Worm (Caenorhabditis elegans) whole organism, L1 larva: ENCODE results near the gene wrt-4.

Experiments
- C04F5.9 ChIP-seq: sonication (generic microtip); optimal IDR thresholded peaks from 2 replicates; lab custom pipeline; 2016; ENCODE audit warnings: missing genetic modification characterization, missing compliant biosample characterization
- C16A3.4 ChIP-seq: fragments of 150-350 bp; optimal IDR thresholded peaks from 2 replicates; lab custom pipeline; 2014; ENCODE audit warnings: missing biosample characterization, missing genetic modification characterization
- C34B4.2 ChIP-seq: sonication (generic microtip); optimal IDR thresholded peaks from 2 replicates; lab custom pipeline; 2017; ENCODE audit warnings: mild to moderate bottlenecking, missing genetic modification characterization, missing compliant biosample characterization
- Y116A8C.19 ChIP-seq: sonication (generic microtip); optimal IDR thresholded peaks from 2 replicates; lab custom pipeline; 2016; ENCODE audit warnings: missing compliant biosample characterization, missing genetic modification characterization, borderline replicate concordance
- aha-1 ChIP-seq: fragments of 150-350 bp; optimal IDR thresholded peaks from 2 replicates; lab custom pipeline; 2014; ENCODE audit warnings: missing biosample characterization, missing genetic modification characterization
- alr-1 ChIP-seq: fragments of 200-800 bp; sonication (Bioruptor generic); optimal IDR thresholded peaks from 2 replicates; lab custom pipeline; 2018; ENCODE audit warnings: borderline replicate concordance, mild to moderate bottlenecking, missing genetic modification characterization, missing compliant biosample characterization
- ceh-8 ChIP-seq: fragments of 200-800 bp; sonication (Bioruptor generic); optimal IDR thresholded peaks from 2 replicates; lab custom pipeline; 2018; ENCODE audit warnings: mild to moderate bottlenecking, missing genetic modification characterization, moderate library complexity, missing compliant biosample characterization
- ceh-82 ChIP-seq, 3 experiments: fragments of 150-350 bp in 1 of 3; sonication (generic microtip) in 2 of 3; optimal IDR thresholded peaks; 2 replicates each; lab custom pipeline; 2014 to 2017; ENCODE audit warnings: missing biosample characterization in 3 of 3, missing genetic modification characterization in 3 of 3
- ceh-88 ChIP-seq: fragments of 200-800 bp; sonication (Bioruptor generic); IDR thresholded peaks from 2 replicates; pipeline ENCODE4 v1.3.6; 2022; ENCODE audit warnings: missing genetic modification characterization, missing compliant biosample characterization
- ceh-90 ChIP-seq: sonication (generic microtip); optimal IDR thresholded peaks from 2 replicates; lab custom pipeline; 2016; ENCODE audit warnings: missing genetic modification characterization, missing compliant biosample characterization
- ces-1 ChIP-seq: fragments of 150-350 bp; optimal IDR thresholded peaks from 2 replicates; lab custom pipeline; 2014; ENCODE audit warnings: missing biosample characterization, missing genetic modification reagents, missing genetic modification characterization
- efl-1 ChIP-seq, 4 experiments: fragments of 150-350 bp; optimal IDR thresholded peaks in 3 of 4; peaks in 1 of 4; 1 replicate in 1 of 4; 2 replicates in 3 of 4; lab custom pipeline; 2014; ENCODE audit warnings: missing biosample characterization in 2 of 4, missing genetic modification characterization in 2 of 4, missing genetic modification reagents in 2 of 4
- efl-3 ChIP-seq: fragments of 200-800 bp; sonication (Bioruptor generic); optimal IDR thresholded peaks from 2 replicates; lab custom pipeline; 2018; ENCODE audit warnings: mild to moderate bottlenecking, missing genetic modification characterization, missing compliant biosample characterization
- elt-2 ChIP-seq: sonication (generic microtip); optimal IDR thresholded peaks from 2 replicates; lab custom pipeline; 2016; ENCODE audit warnings: missing genetic modification characterization, mild to moderate bottlenecking, inconsistent platforms, missing compliant biosample characterization, missing genetic modification reagents
- elt-3 ChIP-seq, 6 experiments: fragments of 150-350 bp in 1 of 6; sonication (generic microtip); optimal IDR thresholded peaks; 2 replicates each; lab custom pipeline; 2017 to 2018; ENCODE audit warnings: missing biosample characterization in 6 of 6, missing genetic modification characterization in 6 of 6, inconsistent platforms in 1 of 6
- ets-5 ChIP-seq: fragments of 200-800 bp; sonication (Bioruptor generic); IDR thresholded peaks from 2 replicates; pipeline ENCODE4 v1.3.6; 2022; ENCODE audit warnings: missing genetic modification characterization, missing compliant biosample characterization
- fkh-10 ChIP-seq: sonication (generic microtip); optimal IDR thresholded peaks from 2 replicates; lab custom pipeline; 2017; ENCODE audit warnings: missing biosample characterization, missing genetic modification reagents, missing genetic modification characterization
- fkh-8 ChIP-seq: sonication (generic microtip); optimal IDR thresholded peaks from 2 replicates; lab custom pipeline; 2016; ENCODE audit warnings: mild to moderate bottlenecking, missing genetic modification characterization, missing compliant biosample characterization
- grh-1 ChIP-seq: fragments of 200-800 bp; sonication (Bioruptor generic); IDR thresholded peaks from 2 replicates; pipeline ENCODE4 v1.3.6; 2022; ENCODE audit warnings: missing genetic modification reagents, missing genetic modification characterization, missing compliant biosample characterization
- hlh-17 ChIP-seq: fragments of 200-800 bp; sonication (Bioruptor generic); optimal IDR thresholded peaks from 2 replicates; lab custom pipeline; 2018; ENCODE audit warnings: missing genetic modification characterization, mild to moderate bottlenecking, missing compliant biosample characterization, moderate library complexity, borderline replicate concordance
- hlh-4 ChIP-seq: sonication (generic microtip); optimal IDR thresholded peaks from 2 replicates; lab custom pipeline; 2016; ENCODE audit warnings: mild to moderate bottlenecking, missing genetic modification characterization, missing compliant biosample characterization
- irx-1 ChIP-seq: sonication (generic microtip); optimal IDR thresholded peaks from 2 replicates; lab custom pipeline; 2016; ENCODE audit warnings: missing genetic modification characterization, missing compliant biosample characterization
- jun-1 ChIP-seq: fragments of 150-350 bp; optimal IDR thresholded peaks from 2 replicates; lab custom pipeline; 2014; ENCODE audit warnings: missing biosample characterization, missing genetic modification reagents, missing genetic modification characterization
- lin-13 ChIP-seq: fragments of 150-350 bp; optimal IDR thresholded peaks from 2 replicates; lab custom pipeline; 2014; ENCODE audit warnings: missing biosample characterization, missing genetic modification reagents, missing genetic modification characterization
- lin-39 ChIP-seq: fragments of 150-350 bp; optimal IDR thresholded peaks from 2 replicates; lab custom pipeline; 2014; ENCODE audit warnings: missing biosample characterization, missing genetic modification reagents, missing genetic modification characterization
- lir-3 ChIP-seq: sonication (generic microtip); optimal IDR thresholded peaks from 2 replicates; lab custom pipeline; 2016; ENCODE audit warnings: mild to moderate bottlenecking, missing genetic modification characterization, moderate library complexity, missing compliant biosample characterization; ENCODE audit not compliant: poor library complexity
- mab-9 ChIP-seq: fragments of 200-800 bp; sonication (Bioruptor generic); IDR thresholded peaks from 2 replicates; pipeline ENCODE4 v1.3.6; 2022; ENCODE audit warnings: missing genetic modification reagents, missing genetic modification characterization, missing compliant biosample characterization
- mdl-1 ChIP-seq, 2 experiments: fragments of 150-350 bp; optimal IDR thresholded peaks; 2 replicates each; lab custom pipeline; 2014 to 2017; ENCODE audit warnings: missing biosample characterization in 2 of 2, missing genetic modification characterization in 2 of 2, inconsistent platforms in 1 of 2
- mef-2 ChIP-seq: fragments of 150-350 bp; optimal IDR thresholded peaks from 2 replicates; lab custom pipeline; 2014; ENCODE audit warnings: missing biosample characterization, missing genetic modification characterization
- nhr-11 ChIP-seq: fragments of 150-350 bp; optimal IDR thresholded peaks from 2 replicates; lab custom pipeline; 2014; ENCODE audit warnings: missing biosample characterization, missing genetic modification characterization
- nhr-12 ChIP-seq: sonication (generic microtip); optimal IDR thresholded peaks from 2 replicates; lab custom pipeline; 2017; ENCODE audit warnings: missing biosample characterization, missing genetic modification characterization
- nhr-19 ChIP-seq: fragments of 200-800 bp; sonication (Bioruptor generic); conservative IDR thresholded peaks from 2 replicates; pipeline ENCODE4 v1.3.6; 2022; ENCODE audit warnings: missing genetic modification characterization, missing compliant biosample characterization
- nhr-20 ChIP-seq: sonication (generic microtip); optimal IDR thresholded peaks from 2 replicates; lab custom pipeline; 2016; ENCODE audit warnings: mild to moderate bottlenecking, missing genetic modification characterization, missing compliant biosample characterization
- nhr-47 ChIP-seq: sonication (generic microtip); optimal IDR thresholded peaks from 2 replicates; lab custom pipeline; 2016; ENCODE audit warnings: mild to moderate bottlenecking, missing genetic modification characterization, moderate library complexity, missing compliant biosample characterization
- nhr-77 ChIP-seq: fragments of 150-350 bp; optimal IDR thresholded peaks from 2 replicates; lab custom pipeline; 2014; ENCODE audit warnings: missing biosample characterization, missing genetic modification characterization
- nhr-84 ChIP-seq: sonication (generic microtip); optimal IDR thresholded peaks from 2 replicates; lab custom pipeline; 2017; ENCODE audit warnings: missing biosample characterization, missing genetic modification characterization
- nhr-85 ChIP-seq: sonication (generic microtip); peaks from one replicate; lab custom pipeline; 2016; ENCODE audit warnings: missing genetic modification characterization, inconsistent platforms, missing compliant biosample characterization
- pag-3 ChIP-seq: sonication (generic microtip); optimal IDR thresholded peaks from 2 replicates; lab custom pipeline; 2017; ENCODE audit warnings: missing genetic modification characterization, mild to moderate bottlenecking, missing compliant biosample characterization, antibody characterized with exemption, borderline replicate concordance; ENCODE audit not compliant: insufficient read depth
- pax-3 ChIP-seq: fragments of 200-800 bp; sonication (Bioruptor generic); optimal IDR thresholded peaks from 2 replicates; lab custom pipeline; 2018; ENCODE audit warnings: mild to moderate bottlenecking, missing genetic modification characterization, moderate library complexity, missing compliant biosample characterization
- pqm-1 ChIP-seq: sonication (generic microtip); optimal IDR thresholded peaks from 3 replicates; lab custom pipeline; 2017; ENCODE audit warnings: missing biosample characterization, missing genetic modification characterization
- rnt-1 ChIP-seq: sonication (generic microtip); optimal IDR thresholded peaks from 2 replicates; lab custom pipeline; 2016; ENCODE audit warnings: mild to moderate bottlenecking, missing genetic modification characterization, moderate library complexity, missing compliant biosample characterization
- skn-1 ChIP-seq: fragments of 150-350 bp; optimal IDR thresholded peaks from 2 replicates; lab custom pipeline; 2014; ENCODE audit warnings: missing biosample characterization, missing genetic modification characterization
- snu-23 ChIP-seq: sonication (generic microtip); optimal IDR thresholded peaks from 2 replicates; lab custom pipeline; 2016; ENCODE audit warnings: missing genetic modification characterization, missing compliant biosample characterization
- sox-4 ChIP-seq: sonication (generic microtip); optimal IDR thresholded peaks from 2 replicates; lab custom pipeline; 2016; ENCODE audit warnings: missing genetic modification characterization, missing compliant biosample characterization
- sup-37 ChIP-seq: fragments of 200-800 bp; sonication (Bioruptor generic); optimal IDR thresholded peaks from 2 replicates; lab custom pipeline; 2018; ENCODE audit warnings: mild to moderate bottlenecking, missing genetic modification characterization, missing compliant biosample characterization
- tlp-1 ChIP-seq: fragments of 150-350 bp; optimal IDR thresholded peaks from 2 replicates; lab custom pipeline; 2014; ENCODE audit warnings: missing biosample characterization, missing genetic modification characterization
- unc-130 ChIP-seq: fragments of 150-350 bp; optimal IDR thresholded peaks from 2 replicates; lab custom pipeline; 2017; ENCODE audit warnings: missing biosample characterization, missing genetic modification characterization, inconsistent platforms
- unc-30 ChIP-seq: sonication (generic microtip); optimal IDR thresholded peaks from 2 replicates; lab custom pipeline; 2017; ENCODE audit warnings: missing biosample characterization, missing genetic modification characterization
- zag-1 ChIP-seq: fragments of 150-350 bp; optimal IDR thresholded peaks from 2 replicates; lab custom pipeline; 2014; ENCODE audit warnings: missing biosample characterization, missing genetic modification characterization

The wrt-4 gene

ce11 chrX:15707366-15707892, 49.6 kb downstream of the wrt-4 start (continued):
- TF ChIP-seq C16A3.4 (tag; lab: Kevin White, UChicago) (peak; percentile 77), mab-9 (GFP tag; lab: Robert Waterston, UW) (0 out of 2 replicates have a peak, but pooled peaks have one; percentile 24), hlh-17 (no peak), snu-23 (peak; percentile 88), elt-3 (tag; optimal IDR thresholded peaks at IDR 0.05; lab: Kevin White, UChicago) (peak in 1 of 6 experiments; percentile 18), rnt-1 (tag; lab: Kevin White, UChicago) (peak; percentile 85), C04F5.9 (tag; lab: Kevin White, UChicago) (no peak), grh-1 (GFP tag; lab: Robert Waterston, UW) (peak; percentile 44; the same call in 1 of the 2 replicates), nhr-19 (GFP tag; lab: Robert Waterston, UW) (peak; percentile 83), alr-1 (tag; lab: Kevin White, UChicago) (no peak), hlh-4 (tag; lab: Kevin White, UChicago) (no peak), nhr-77 (peak; percentile 85), sox-4 (tag; lab: Kevin White, UChicago) (peak; percentile 87), nhr-84 (tag; lab: Kevin White, UChicago) (no peak), Y116A8C.19 (tag; lab: Kevin White, UChicago) (no peak), skn-1 (tag; lab: Kevin White, UChicago) (peak; percentile 50), C34B4.2 (tag; lab: Kevin White, UChicago) (no peak), efl-3 (no peak), ceh-88 (GFP tag; lab: Robert Waterston, UW) (peak; percentile 50; the same call in 1 of the 2 replicates), nhr-11 (tag; lab: Kevin White, UChicago) (peak; percentile 52), elt-2 (tag; lab: Kevin White, UChicago) (peak; percentile 15), pax-3 (peak; percentile 66), ets-5 (GFP tag; lab: Robert Waterston, UW) (no peak), nhr-47 (tag; lab: Kevin White, UChicago) (peak; percentile 88), pqm-1 (tag; lab: Kevin White, UChicago) (no peak), lin-13 (GFP tag; lab: Kevin White, UChicago) (peak; percentile 47), jun-1 (peak; percentile 83), ces-1 (GFP tag; lab: Kevin White, UChicago) (no peak), mef-2 (peak; percentile 49), nhr-20 (tag; lab: Kevin White, UChicago) (peak; percentile 88), tlp-1 (tag; lab: Kevin White, UChicago) (no peak), lin-39 (tag; lab: Kevin White, UChicago) (no peak), ceh-90 (tag; lab: Kevin White, UChicago) (no peak), mdl-1 (tag; optimal IDR thresholded peaks at IDR 0.05; lab: Kevin White, UChicago) (peak in 1 of 2 experiments; percentile 90), zag-1 (tag; lab: Kevin White, UChicago) (no peak)

ce11 chrX:15706108-15706676, 50.9 kb downstream of the wrt-4 start:
- TF ChIP-seq pag-3 (tag; lab: Kevin White, UChicago) (no peak), sup-37 (GFP tag; lab: Kevin White, UChicago) (no peak), nhr-20 (tag; lab: Kevin White, UChicago) (peak; percentile 77), pqm-1 (tag; lab: Kevin White, UChicago) (no peak), nhr-77 (no peak), nhr-85 (tag; lab: Kevin White, UChicago) (peak; percentile 97), unc-30 (tag; lab: Kevin White, UChicago) (no peak), ceh-82 (tag; optimal IDR thresholded peaks at IDR 0.05; lab: Kevin White, UChicago) (no peak), pax-3 (no peak), ceh-8 (no peak), efl-3 (no peak), nhr-12 (tag; lab: Kevin White, UChicago) (no peak), lir-3 (tag; lab: Kevin White, UChicago) (no peak), aha-1 (no peak), unc-130 (peak; percentile 49), fkh-10 (GFP tag; lab: Kevin White, UChicago) (no peak), irx-1 (tag; lab: Kevin White, UChicago) (no peak), efl-1 (optimal IDR thresholded peaks at IDR 0.05; lab: Kevin White, UChicago) (no peak), efl-1 (GFP tag; optimal IDR thresholded peaks at IDR 0.05 in 1 of 2; lab: Kevin White, UChicago) (no peak), mab-9 (GFP tag; lab: Robert Waterston, UW) (no peak), ceh-90 (tag; lab: Kevin White, UChicago) (no peak), snu-23 (peak; percentile 57), fkh-8 (no peak), jun-1 (no peak)
